Fruit fly (Drosophila melanogaster) whole organism, prepupa: Measurements from ENCODE around the gene abd-A.

Experiments
- CG16779 ChIP-seq: fragments of 200-800 bp; sonication (Bioruptor generic); optimal IDR thresholded peaks from 3 replicates; lab custom pipeline; 2017; ENCODE audit warnings: missing biosample characterization, mild to moderate bottlenecking, missing genetic modification characterization
- dsx ChIP-seq: fragments of 200-800 bp; optimal IDR thresholded peaks from 3 replicates; lab custom pipeline; 2019; ENCODE audit warnings: missing biosample characterization, mild to moderate bottlenecking, missing genetic modification characterization, moderate library complexity; ENCODE audit not compliant: poor library complexity, severe bottlenecking

DNA sequence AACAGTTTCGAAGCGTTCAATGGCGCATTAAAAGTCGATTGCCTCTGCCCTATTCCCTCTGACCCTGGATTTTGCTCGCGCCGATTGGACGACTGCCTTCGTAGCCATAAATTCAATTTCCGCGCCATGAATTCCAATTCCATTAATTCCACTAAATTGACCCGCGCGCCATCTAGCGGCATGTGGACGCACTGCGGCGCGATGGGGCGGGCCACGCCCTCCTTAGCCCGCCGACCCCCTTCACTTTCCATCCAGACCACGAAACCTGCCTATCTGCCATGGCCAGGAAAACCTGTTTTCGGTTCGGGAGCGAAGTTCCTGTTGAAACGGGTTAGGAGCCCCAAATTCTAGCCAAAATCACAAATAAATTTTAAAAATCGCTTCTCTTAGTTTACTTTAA lies 47.4 kb downstream of the abd-A start:
- TF ChIP-seq dsx (no peak), CG16779 (tag; lab: Kevin White, UChicago) (no peak)
